Fruit fly (Drosophila melanogaster): ENCODE results near the gene Ppi1.
A peak's percentile ranks its signal among the peaks of the same experiment; 100 is the strongest.

Gene Ppi1

dm6 chr3R:30153864-30154263 lies 24.9 kb upstream of the Ppi1 start:
- TF ChIP-seq EcR (GFP tag; optimal IDR thresholded peaks at IDR 0.05) (no peak), Dll (optimal IDR thresholded peaks at IDR 0.05) (no peak), psq (optimal IDR thresholded peaks at IDR 0.05) (no peak), usp (GFP tag; optimal IDR thresholded peaks at IDR 0.05) (no peak), pan (optimal IDR thresholded peaks at IDR 0.05) (no peak), CG8478 (optimal IDR thresholded peaks at IDR 0.05) (no peak)

dm6 chr3R:30151300-30152109 lies 22.6 kb upstream of the Ppi1 start, which contains the start of gene CG15529:
Gene CG15529, plus strand, starts transcription at chr3R:30152059.
- TF ChIP-seq Dll (optimal IDR thresholded peaks at IDR 0.05) (no peak), EcR (GFP tag; optimal IDR thresholded peaks at IDR 0.05) (no peak), CG8478 (optimal IDR thresholded peaks at IDR 0.05) (no peak), usp (GFP tag; optimal IDR thresholded peaks at IDR 0.05) (no peak), psq (optimal IDR thresholded peaks at IDR 0.05) (no peak), pan (optimal IDR thresholded peaks at IDR 0.05) (no peak)

dm6 chr3R:30150602-30151001 lies 21.7 kb upstream of the Ppi1 start:
- no peak for TF ChIP-seq psq (optimal IDR thresholded peaks at IDR 0.05)
- no peak for TF ChIP-seq Dll (optimal IDR thresholded peaks at IDR 0.05)
- TF ChIP-seq CG8478 (optimal IDR thresholded peaks at IDR 0.05), result no peak
- no peak for TF ChIP-seq pan (optimal IDR thresholded peaks at IDR 0.05)
- no peak for TF ChIP-seq usp (GFP tag; optimal IDR thresholded peaks at IDR 0.05)
- no peak for TF ChIP-seq EcR (GFP tag; optimal IDR thresholded peaks at IDR 0.05)

dm6 chr3R:30149506-30149905 lies 20.6 kb upstream of the Ppi1 start, which contains the start of gene AdoR:
Gene AdoR, minus strand, starts transcription at chr3R:30149606.
- TF ChIP-seq Dll (optimal IDR thresholded peaks at IDR 0.05) (no peak), usp (GFP tag; optimal IDR thresholded peaks at IDR 0.05) (no peak)

dm6 chr3R:30134063-30135047 lies 5.4 kb upstream of the Ppi1 start, which contains the start of gene Tpi:
Gene Tpi, minus strand, starts transcription at chr3R:30134599.
- TF ChIP-seq pan (optimal IDR thresholded peaks at IDR 0.05) (no peak), CG8478 (optimal IDR thresholded peaks at IDR 0.05) (peak; percentile 61)

- TF ChIP-seq CG8478 (optimal IDR thresholded peaks at IDR 0.05) (no peak), EcR (GFP tag; optimal IDR thresholded peaks at IDR 0.05) (no peak), psq (optimal IDR thresholded peaks at IDR 0.05) (no peak), pan (optimal IDR thresholded peaks at IDR 0.05) (no peak), usp (GFP tag; optimal IDR thresholded peaks at IDR 0.05) (no peak), Dll (optimal IDR thresholded peaks at IDR 0.05) (no peak)
Measured at dm6 chr3R:30132295-30132694, 3.4 kb upstream of the Ppi1 start, which contains the start of gene CG31029. Gene CG31029, minus strand, starts transcription at chr3R:30132395.

- TF ChIP-seq EcR (GFP tag; optimal IDR thresholded peaks at IDR 0.05) (no peak), usp (GFP tag; optimal IDR thresholded peaks at IDR 0.05) (no peak)
Measured at dm6 chr3R:30124635-30125034, 4.3 kb downstream of the Ppi1 start, which contains the start of gene CG45073. Gene CG45073, minus strand, starts transcription at chr3R:30124735.

- TF ChIP-seq psq (optimal IDR thresholded peaks at IDR 0.05) (no peak), pan (optimal IDR thresholded peaks at IDR 0.05) (no peak), CG8478 (optimal IDR thresholded peaks at IDR 0.05) (no peak), Dll (optimal IDR thresholded peaks at IDR 0.05) (no peak), usp (GFP tag; optimal IDR thresholded peaks at IDR 0.05) (no peak), EcR (GFP tag; optimal IDR thresholded peaks at IDR 0.05) (no peak)
Measured at dm6 chr3R:30123163-30123562, 5.8 kb downstream of the Ppi1 start, which contains the start of gene CG45072. Gene CG45072, minus strand, starts transcription at chr3R:30123263.

dm6 chr3R:30121731-30122130 lies 7.2 kb downstream of the Ppi1 start:
- TF ChIP-seq psq (optimal IDR thresholded peaks at IDR 0.05) (no peak), Dll (optimal IDR thresholded peaks at IDR 0.05) (no peak), usp (GFP tag; optimal IDR thresholded peaks at IDR 0.05) (no peak), CG8478 (optimal IDR thresholded peaks at IDR 0.05) (no peak), pan (optimal IDR thresholded peaks at IDR 0.05) (no peak), EcR (GFP tag; optimal IDR thresholded peaks at IDR 0.05) (no peak)

dm6 chr3R:30114286-30114803 lies 14.6 kb downstream of the Ppi1 start:
- no peak for TF ChIP-seq Dll (optimal IDR thresholded peaks at IDR 0.05)
- TF ChIP-seq CG8478 (optimal IDR thresholded peaks at IDR 0.05), result no peak
- TF ChIP-seq usp (GFP tag; optimal IDR thresholded peaks at IDR 0.05), result no peak
- TF ChIP-seq EcR (GFP tag; optimal IDR thresholded peaks at IDR 0.05), result no peak
- no peak for TF ChIP-seq pan (optimal IDR thresholded peaks at IDR 0.05)
- TF ChIP-seq psq (optimal IDR thresholded peaks at IDR 0.05), result no peak

- TF ChIP-seq usp (GFP tag; optimal IDR thresholded peaks at IDR 0.05) (no peak), pan (optimal IDR thresholded peaks at IDR 0.05) (no peak), CG8478 (optimal IDR thresholded peaks at IDR 0.05) (no peak), psq (optimal IDR thresholded peaks at IDR 0.05) (no peak), EcR (GFP tag; optimal IDR thresholded peaks at IDR 0.05) (no peak), Dll (optimal IDR thresholded peaks at IDR 0.05) (no peak)
Measured at dm6 chr3R:30110959-30111358, 18.0 kb downstream of the Ppi1 start.

- TF ChIP-seq CG8478 (optimal IDR thresholded peaks at IDR 0.05) (no peak), Dll (optimal IDR thresholded peaks at IDR 0.05) (no peak)
Measured at dm6 chr3R:30109380-30109779, 19.5 kb downstream of the Ppi1 start.
